Worm (Caenorhabditis elegans) whole organism, mixed stage, embryonic: ENCODE results near the gene F15H10.10.

Experiments used
- M03D4.4 ChIP-seq: sonication (generic microtip); optimal IDR thresholded peaks from 2 replicates; lab custom pipeline; 2017; ENCODE audit warnings: mild to moderate bottlenecking, missing genetic modification characterization, missing compliant biosample characterization
- bed-3 ChIP-seq: fragments of 200-800 bp; sonication (Bioruptor generic); optimal IDR thresholded peaks from 3 replicates; lab custom pipeline; 2018; ENCODE audit warnings: mild to moderate bottlenecking, missing genetic modification characterization, moderate library complexity, missing compliant biosample characterization
- ceh-39 ChIP-seq: fragments of 150-350 bp; optimal IDR thresholded peaks from 2 replicates; lab custom pipeline; 2014; ENCODE audit warnings: missing biosample characterization, missing genetic modification characterization
- ceh-43 ChIP-seq: fragments of 200-800 bp; sonication (Bioruptor generic); optimal IDR thresholded peaks from 2 replicates; lab custom pipeline; 2018; ENCODE audit warnings: mild to moderate bottlenecking, missing genetic modification characterization, moderate library complexity, missing compliant biosample characterization
- ceh-83 ChIP-seq: fragments of 200-800 bp; sonication (Bioruptor generic); optimal IDR thresholded peaks from 2 replicates; lab custom pipeline; 2018; ENCODE audit warnings: mild to moderate bottlenecking, missing genetic modification characterization, missing compliant biosample characterization
- cnd-1 ChIP-seq: fragments of 200-800 bp; sonication (Bioruptor generic); optimal IDR thresholded peaks from 2 replicates; lab custom pipeline; 2018; ENCODE audit warnings: mild to moderate bottlenecking, missing genetic modification characterization, missing compliant biosample characterization
- drap-1 ChIP-seq: fragments of 200-800 bp; sonication (Bioruptor generic); optimal IDR thresholded peaks from 3 replicates; lab custom pipeline; 2018; ENCODE audit warnings: mild to moderate bottlenecking, missing genetic modification characterization, missing compliant biosample characterization
- flh-1 ChIP-seq: fragments of 200-800 bp; sonication (Bioruptor generic); optimal IDR thresholded peaks from 2 replicates; lab custom pipeline; 2018; ENCODE audit warnings: mild to moderate bottlenecking, missing genetic modification characterization, moderate library complexity, missing compliant biosample characterization
- ham-2 ChIP-seq: fragments of 200-800 bp; sonication (Bioruptor generic); optimal IDR thresholded peaks from 2 replicates; lab custom pipeline; 2018; ENCODE audit warnings: mild to moderate bottlenecking, missing genetic modification characterization, missing compliant biosample characterization
- hlh-1 ChIP-seq: fragments of 150-350 bp; optimal IDR thresholded peaks from 2 replicates; lab custom pipeline; 2014; ENCODE audit warnings: missing biosample characterization, missing genetic modification reagents, missing genetic modification characterization
- lin-13 ChIP-seq: fragments of 150-350 bp; optimal IDR thresholded peaks from 2 replicates; lab custom pipeline; 2014; ENCODE audit warnings: missing biosample characterization, missing genetic modification characterization
- lin-32 ChIP-seq: fragments of 200-800 bp; sonication (Bioruptor generic); optimal IDR thresholded peaks from 2 replicates; lab custom pipeline; 2018; ENCODE audit warnings: mild to moderate bottlenecking, missing genetic modification characterization, missing compliant biosample characterization
- lsy-2 ChIP-seq: fragments of 150-350 bp; optimal IDR thresholded peaks from 2 replicates; lab custom pipeline; 2014; ENCODE audit warnings: missing biosample characterization, missing genetic modification characterization
- mab-5 ChIP-seq: fragments of 150-350 bp; optimal IDR thresholded peaks from 2 replicates; lab custom pipeline; 2014; ENCODE audit warnings: missing biosample characterization, missing genetic modification characterization
- mep-1 ChIP-seq: fragments of 150-350 bp; optimal IDR thresholded peaks from 2 replicates; lab custom pipeline; 2017; ENCODE audit warnings: missing biosample characterization, missing genetic modification reagents, missing genetic modification characterization, inconsistent platforms
- nhr-237 ChIP-seq: fragments of 150-350 bp; optimal IDR thresholded peaks from 2 replicates; lab custom pipeline; 2014; ENCODE audit warnings: missing biosample characterization, missing genetic modification characterization
- nhr-28 ChIP-seq: fragments of 150-350 bp; optimal IDR thresholded peaks from 2 replicates; lab custom pipeline; 2014; ENCODE audit warnings: missing biosample characterization, missing genetic modification characterization
- nhr-76 ChIP-seq: sonication (generic microtip); optimal IDR thresholded peaks from 2 replicates; lab custom pipeline; 2017; ENCODE audit warnings: missing biosample characterization, missing genetic modification characterization
- pha-4 ChIP-seq: fragments of 150-350 bp; optimal IDR thresholded peaks from 2 replicates; lab custom pipeline; 2018; ENCODE audit warnings: missing biosample characterization, missing genetic modification reagents, missing genetic modification characterization
- sem-2 ChIP-seq: fragments of 200-800 bp; sonication (Bioruptor generic); optimal IDR thresholded peaks from 2 replicates; lab custom pipeline; 2018; ENCODE audit warnings: mild to moderate bottlenecking, missing genetic modification characterization, missing compliant biosample characterization
- snpc-4 ChIP-seq: fragments of 150-350 bp; optimal IDR thresholded peaks from 2 replicates; lab custom pipeline; 2014; ENCODE audit warnings: missing biosample characterization, missing genetic modification characterization
- tbx-8 ChIP-seq: fragments of 200-800 bp; sonication (Bioruptor generic); optimal IDR thresholded peaks from 2 replicates; lab custom pipeline; 2018; ENCODE audit warnings: mild to moderate bottlenecking, missing genetic modification characterization, moderate library complexity, missing compliant biosample characterization
- unc-120 ChIP-seq: sonication (generic microtip); optimal IDR thresholded peaks from 2 replicates; lab custom pipeline; 2017; ENCODE audit warnings: missing genetic modification characterization, missing compliant biosample characterization; ENCODE audit not compliant: poor library complexity, severe bottlenecking
- unc-39 ChIP-seq: fragments of 150-350 bp; optimal IDR thresholded peaks from 2 replicates; lab custom pipeline; 2014; ENCODE audit warnings: missing biosample characterization, missing genetic modification characterization
- unc-62 ChIP-seq: fragments of 150-350 bp; optimal IDR thresholded peaks from 2 replicates; lab custom pipeline; 2014; ENCODE audit warnings: missing biosample characterization, missing genetic modification reagents, missing genetic modification characterization
- zip-8 ChIP-seq: fragments of 150-350 bp; optimal IDR thresholded peaks from 2 replicates; lab custom pipeline; 2014; ENCODE audit warnings: missing biosample characterization, missing genetic modification characterization
- ztf-11 ChIP-seq: fragments of 150-350 bp; optimal IDR thresholded peaks from 2 replicates; lab custom pipeline; 2014; ENCODE audit warnings: missing biosample characterization, missing genetic modification characterization

F15H10.10 gene

DNA sequence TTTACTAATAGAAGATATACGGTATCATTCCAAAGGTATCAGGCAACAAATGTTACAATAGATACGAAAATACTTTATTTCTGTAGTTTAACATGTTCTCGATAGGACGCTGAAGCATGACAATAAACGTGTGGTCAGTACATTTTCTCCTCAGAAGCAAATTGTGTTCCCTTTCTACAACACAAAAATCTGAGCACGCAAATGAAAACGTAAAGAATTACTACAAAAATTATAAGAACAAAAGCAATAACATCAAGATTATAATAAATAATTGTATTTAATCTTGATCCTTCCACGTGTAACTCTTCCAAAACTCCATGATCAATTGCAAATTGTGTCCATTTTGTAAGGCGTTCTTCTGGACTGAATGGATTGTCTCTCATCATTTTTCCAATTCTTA is 37.1 kb downstream of the F15H10.10 start:
- TF ChIP-seq nhr-76 (tag; lab: Kevin White, UChicago) = no peak

ce11 chrV:10379293-10379692 is 37.5 kb downstream of the F15H10.10 start, which contains the start of gene AC3.12:
Gene AC3.12, minus strand, starts transcription at chrV:10379393.
- TF ChIP-seq M03D4.4 = no peak
- no peak for TF ChIP-seq lin-32 (GFP tag; lab: Kevin White, UChicago)
- no peak for TF ChIP-seq ceh-83 (GFP tag; lab: Kevin White, UChicago)
- TF ChIP-seq pha-4 = no peak
- no peak for TF ChIP-seq flh-1 (GFP tag; lab: Kevin White, UChicago)

ce11 chrV:10371951-10372350 is 44.9 kb downstream of the F15H10.10 start, which contains the start of gene ugt-49:
Gene ugt-49, plus strand, starts transcription at chrV:10372321.
- TF ChIP-seq cnd-1 (tag; lab: Kevin White, UChicago) (no peak), M03D4.4 (no peak), ceh-43 (GFP tag; lab: Kevin White, UChicago) (no peak), lin-32 (GFP tag; lab: Kevin White, UChicago) (no peak), mab-5 (tag; lab: Kevin White, UChicago) (no peak), hlh-1 (tag; lab: Kevin White, UChicago) (no peak), pha-4 (no peak), snpc-4 (tag; lab: Kevin White, UChicago) (no peak), drap-1 (no peak), bed-3 (GFP tag; lab: Kevin White, UChicago) (no peak), nhr-28 (tag; lab: Kevin White, UChicago) (no peak), unc-120 (no peak), lin-13 (no peak), lsy-2 (tag; lab: Kevin White, UChicago) (no peak), tbx-8 (no peak), unc-62 (no peak), ztf-11 (tag; lab: Kevin White, UChicago) (no peak), ceh-83 (GFP tag; lab: Kevin White, UChicago) (no peak)
- TF ChIP-seq, all 35 proteins: peak for 0

- TF ChIP-seq hlh-1 (tag; lab: Kevin White, UChicago) (no peak), unc-39 (tag; lab: Kevin White, UChicago) (no peak), unc-62 (no peak), sem-2 (no peak), unc-120 (no peak), snpc-4 (tag; lab: Kevin White, UChicago) (no peak), pha-4 (no peak), ceh-39 (tag; lab: Kevin White, UChicago) (no peak), tbx-8 (no peak), ztf-11 (tag; lab: Kevin White, UChicago) (no peak), mep-1 (tag; lab: Kevin White, UChicago) (no peak), lin-32 (GFP tag; lab: Kevin White, UChicago) (no peak), zip-8 (tag; lab: Kevin White, UChicago) (no peak), ceh-43 (GFP tag; lab: Kevin White, UChicago) (no peak), ham-2 (GFP tag; lab: Kevin White, UChicago) (no peak), lsy-2 (tag; lab: Kevin White, UChicago) (no peak), nhr-237 (tag; lab: Kevin White, UChicago) (no peak), mab-5 (tag; lab: Kevin White, UChicago) (no peak), drap-1 (no peak)
These were observed 45.6 kb downstream of the F15H10.10 start for ce11 chrV:10371177-10371576.

ce11 chrV:10368256-10368655 is 48.6 kb downstream of the F15H10.10 start, which contains the start of gene sri-20:
Gene sri-20, plus strand, starts transcription at chrV:10368556.
- TF ChIP-seq mep-1 (tag; lab: Kevin White, UChicago) = no peak
- TF ChIP-seq sem-2 = no peak
- TF ChIP-seq bed-3 (GFP tag; lab: Kevin White, UChicago) = no peak
- TF ChIP-seq nhr-237 (tag; lab: Kevin White, UChicago) = no peak
- no peak for TF ChIP-seq lsy-2 (tag; lab: Kevin White, UChicago)
- TF ChIP-seq unc-62 = no peak
- no peak for TF ChIP-seq lin-13
- TF ChIP-seq flh-1 (GFP tag; lab: Kevin White, UChicago) = no peak
- TF ChIP-seq lin-32 (GFP tag; lab: Kevin White, UChicago) = no peak
- TF ChIP-seq ham-2 (GFP tag; lab: Kevin White, UChicago) = no peak
- TF ChIP-seq ceh-39 (tag; lab: Kevin White, UChicago) = no peak
- TF ChIP-seq ceh-83 (GFP tag; lab: Kevin White, UChicago) = no peak
